Fruit fly (Drosophila melanogaster) whole organism, embryonic: Measurements from ENCODE around the gene CNMa.

Experiments
- Aef1 ChIP-seq: fragments of 200-800 bp; sonication (Bioruptor generic); IDR thresholded peaks from 3 replicates; pipeline ENCODE4 v1.3.6; 2022; ENCODE audit warnings: missing biosample characterization, missing genetic modification characterization
- B-H2 ChIP-seq: fragments of 200-800 bp; sonication (Bioruptor generic); optimal IDR thresholded peaks from 2 replicates; lab custom pipeline; 2018; ENCODE audit warnings: missing biosample characterization, mild to moderate bottlenecking, missing genetic modification characterization
- Bgb ChIP-seq: fragments of 200-800 bp; sonication (Bioruptor generic); IDR thresholded peaks from 2 replicates; pipeline ENCODE4 v1.3.6; 2022; ENCODE audit warnings: missing biosample characterization, missing genetic modification characterization; ENCODE audit not compliant: partially characterized antibody
- CG10979 ChIP-seq: fragments of 200-800 bp; sonication (Bioruptor generic); optimal IDR thresholded peaks from 2 replicates; lab custom pipeline; 2018; ENCODE audit warnings: missing biosample characterization, mild to moderate bottlenecking, missing genetic modification characterization, moderate library complexity
- CG11093 ChIP-seq: fragments of 200-800 bp; sonication (Bioruptor generic); IDR thresholded peaks from 3 replicates; pipeline ENCODE4 v1.3.6; 2022; ENCODE audit warnings: missing biosample characterization, missing genetic modification characterization
- CG12236 ChIP-seq: fragments of 200-800 bp; sonication (Bioruptor generic); optimal IDR thresholded peaks from 2 replicates; lab custom pipeline; 2016; ENCODE audit warnings: missing biosample characterization, missing genetic modification characterization
- CG13424 ChIP-seq: fragments of 200-800 bp; sonication (Bioruptor generic); optimal IDR thresholded peaks from 2 replicates; lab custom pipeline; 2019; ENCODE audit warnings: missing biosample characterization, mild to moderate bottlenecking, missing genetic modification characterization, moderate library complexity
- CG14667 ChIP-seq: fragments of 200-800 bp; sonication (Bioruptor generic); IDR thresholded peaks from 2 replicates; pipeline ENCODE4 v1.3.6; 2022; ENCODE audit warnings: missing biosample characterization, missing genetic modification characterization
- CG14710 ChIP-seq: fragments of 200-800 bp; sonication (Bioruptor generic); optimal IDR thresholded peaks from 3 replicates; lab custom pipeline; 2019; ENCODE audit warnings: missing biosample characterization, mild to moderate bottlenecking, missing genetic modification characterization, moderate library complexity
- CG1529 ChIP-seq: fragments of 200-800 bp; sonication (Bioruptor generic); optimal IDR thresholded peaks from 3 replicates; lab custom pipeline; 2018; ENCODE audit warnings: missing biosample characterization, missing genetic modification characterization
- CG15601 ChIP-seq: fragments of 200-800 bp; sonication (Bioruptor generic); optimal IDR thresholded peaks from 3 replicates; lab custom pipeline; 2019; ENCODE audit warnings: missing biosample characterization, mild to moderate bottlenecking, missing genetic modification characterization, moderate library complexity
- CG17359 ChIP-seq: fragments of 200-800 bp; sonication (Bioruptor generic); optimal IDR thresholded peaks from 3 replicates; lab custom pipeline; 2018; ENCODE audit warnings: missing biosample characterization, mild to moderate bottlenecking, missing genetic modification characterization, moderate library complexity
- CG17385 ChIP-seq: fragments of 200-800 bp; sonication (Bioruptor generic); optimal IDR thresholded peaks from 3 replicates; lab custom pipeline; 2018; ENCODE audit warnings: missing biosample characterization, mild to moderate bottlenecking, missing genetic modification characterization
- CG31365 ChIP-seq: fragments of 200-800 bp; sonication (Bioruptor generic); optimal IDR thresholded peaks from 2 replicates; lab custom pipeline; 2018; ENCODE audit warnings: missing biosample characterization, mild to moderate bottlenecking, missing genetic modification characterization
- CG3838 ChIP-seq: fragments of 200-800 bp; sonication (Bioruptor generic); optimal IDR thresholded peaks from 3 replicates; lab custom pipeline; 2016; ENCODE audit warnings: missing biosample characterization, missing genetic modification characterization
- CG4854 ChIP-seq: fragments of 200-800 bp; sonication (Bioruptor generic); optimal IDR thresholded peaks from 2 replicates; lab custom pipeline; 2016; ENCODE audit warnings: missing biosample characterization, missing genetic modification characterization, inconsistent platforms
- CG7786 ChIP-seq: fragments of 200-800 bp; sonication (Bioruptor generic); optimal IDR thresholded peaks from 2 replicates; lab custom pipeline; 2016; ENCODE audit warnings: missing biosample characterization, missing genetic modification characterization
- CG7839 ChIP-seq: fragments of 200-800 bp; sonication (Bioruptor generic); optimal IDR thresholded peaks from 3 replicates; lab custom pipeline; 2018; ENCODE audit warnings: missing biosample characterization, mild to moderate bottlenecking, missing genetic modification characterization, moderate library complexity
- CG7987 ChIP-seq: fragments of 200-800 bp; sonication (Bioruptor generic); optimal IDR thresholded peaks from 2 replicates; lab custom pipeline; 2018; ENCODE audit warnings: missing biosample characterization, mild to moderate bottlenecking, missing genetic modification characterization, moderate library complexity
- Dad ChIP-seq: fragments of 200-800 bp; sonication (Bioruptor generic); optimal IDR thresholded peaks from 3 replicates; lab custom pipeline; 2016; ENCODE audit warnings: missing biosample characterization, missing genetic modification characterization
- Dp ChIP-seq: fragments of 200-800 bp; sonication (Bioruptor generic); optimal IDR thresholded peaks from 2 replicates; lab custom pipeline; 2018; ENCODE audit warnings: missing biosample characterization, mild to moderate bottlenecking, missing genetic modification characterization, moderate library complexity
- Ets65A ChIP-seq: fragments of 200-800 bp; sonication (Bioruptor generic); peaks from one replicate; lab custom pipeline; 2016; ENCODE audit warnings: missing biosample characterization, missing genetic modification characterization
- Gsc ChIP-seq: fragments of 200-800 bp; sonication (Bioruptor generic); IDR thresholded peaks from 2 replicates; pipeline ENCODE4 v1.3.6; 2022; ENCODE audit warnings: missing biosample characterization, missing genetic modification characterization
- HLH54F ChIP-seq: fragments of 200-800 bp; sonication (Bioruptor generic); optimal IDR thresholded peaks from 3 replicates; lab custom pipeline; 2016; ENCODE audit warnings: missing biosample characterization, missing genetic modification characterization
- Nf-YA ChIP-seq: fragments of 200-800 bp; sonication (Bioruptor generic); IDR thresholded peaks from 2 replicates; pipeline ENCODE4 v1.3.6; 2022; ENCODE audit warnings: missing biosample characterization, missing genetic modification characterization
- NfI ChIP-seq: fragments of 200-800 bp; sonication (Bioruptor generic); optimal IDR thresholded peaks from 3 replicates; lab custom pipeline; 2018; ENCODE audit warnings: missing biosample characterization, mild to moderate bottlenecking, missing genetic modification characterization, moderate library complexity
- PHDP ChIP-seq: fragments of 200-800 bp; sonication (Bioruptor generic); optimal IDR thresholded peaks from 3 replicates; lab custom pipeline; 2018; ENCODE audit warnings: missing biosample characterization, mild to moderate bottlenecking, missing genetic modification characterization, moderate library complexity
- Sox102F ChIP-seq: fragments of 200-800 bp; sonication (Bioruptor generic); optimal IDR thresholded peaks from 2 replicates; lab custom pipeline; 2018; ENCODE audit warnings: missing biosample characterization, mild to moderate bottlenecking, missing genetic modification characterization, moderate library complexity
- Sry-δ ChIP-seq: fragments of 200-800 bp; sonication (Bioruptor generic); optimal IDR thresholded peaks from 2 replicates; lab custom pipeline; 2016; ENCODE audit warnings: missing biosample characterization, missing genetic modification characterization
- ab ChIP-seq: fragments of 200-800 bp; sonication (Bioruptor generic); optimal IDR thresholded peaks from 2 replicates; lab custom pipeline; 2016; ENCODE audit warnings: missing biosample characterization, missing genetic modification characterization
- ase ChIP-seq: fragments of 200-800 bp; sonication (Bioruptor generic); IDR thresholded peaks from 3 replicates; pipeline ENCODE4 v1.3.6; 2022; ENCODE audit warnings: missing biosample characterization, missing genetic modification characterization
- btn ChIP-seq: fragments of 200-800 bp; sonication (Bioruptor generic); optimal IDR thresholded peaks from 2 replicates; lab custom pipeline; 2016; ENCODE audit warnings: missing biosample characterization, missing genetic modification characterization
- cg ChIP-seq: fragments of 200-800 bp; sonication (Bioruptor generic); optimal IDR thresholded peaks from 3 replicates; lab custom pipeline; 2019; ENCODE audit warnings: missing biosample characterization, mild to moderate bottlenecking, missing genetic modification characterization, moderate library complexity
- en ChIP-seq: fragments of 200-800 bp; sonication (Bioruptor generic); optimal IDR thresholded peaks from 2 replicates; lab custom pipeline; 2016; ENCODE audit warnings: missing biosample characterization, missing genetic modification characterization
- esg ChIP-seq: fragments of 200-800 bp; sonication (Bioruptor generic); conservative IDR thresholded peaks from 2 replicates; pipeline ENCODE4 v1.3.6; 2022; ENCODE audit warnings: missing biosample characterization, missing genetic modification characterization
- ewg ChIP-seq: fragments of 200-800 bp; sonication (Bioruptor generic); optimal IDR thresholded peaks from 3 replicates; lab custom pipeline; 2017; ENCODE audit warnings: mild to moderate bottlenecking, missing biosample characterization, missing genetic modification reagents, missing genetic modification characterization
- fd102C ChIP-seq: fragments of 200-800 bp; sonication (Bioruptor generic); optimal IDR thresholded peaks from 2 replicates; lab custom pipeline; 2018; ENCODE audit warnings: missing biosample characterization, mild to moderate bottlenecking, missing genetic modification characterization, moderate library complexity
- gcm2 ChIP-seq: fragments of 200-800 bp; sonication (Bioruptor generic); optimal IDR thresholded peaks from 2 replicates; lab custom pipeline; 2016; ENCODE audit warnings: missing biosample characterization, missing genetic modification characterization
- gt ChIP-seq: fragments of 200-800 bp; sonication (Bioruptor generic); IDR thresholded peaks from 2 replicates; pipeline ENCODE4 v1.3.6; 2022; ENCODE audit warnings: missing biosample characterization, missing genetic modification characterization
- kah ChIP-seq: fragments of 200-800 bp; sonication (Bioruptor generic); optimal IDR thresholded peaks from 2 replicates; lab custom pipeline; 2018; ENCODE audit warnings: missing biosample characterization, mild to moderate bottlenecking, missing genetic modification characterization
- lbe ChIP-seq: fragments of 200-800 bp; sonication (Bioruptor generic); optimal IDR thresholded peaks from 2 replicates; lab custom pipeline; 2016; ENCODE audit warnings: missing biosample characterization, mild to moderate bottlenecking, missing genetic modification characterization
- maf-S ChIP-seq: fragments of 200-800 bp; sonication (Bioruptor generic); optimal IDR thresholded peaks from 2 replicates; lab custom pipeline; 2016; ENCODE audit warnings: missing biosample characterization, missing genetic modification characterization
- nau ChIP-seq: fragments of 200-800 bp; sonication (Bioruptor generic); optimal IDR thresholded peaks from 3 replicates; lab custom pipeline; 2017; ENCODE audit warnings: missing biosample characterization, mild to moderate bottlenecking, missing genetic modification characterization, missing genetic modification reagents
- nerfin-1 ChIP-seq: fragments of 200-800 bp; sonication (Bioruptor generic); optimal IDR thresholded peaks from 3 replicates; lab custom pipeline; 2019; ENCODE audit warnings: missing biosample characterization, mild to moderate bottlenecking, missing genetic modification characterization, moderate library complexity
- p53 ChIP-seq: fragments of 200-800 bp; sonication (Bioruptor generic); optimal IDR thresholded peaks from 2 replicates; lab custom pipeline; 2016; ENCODE audit warnings: missing biosample characterization, missing genetic modification characterization
- pfk ChIP-seq: fragments of 200-800 bp; sonication (Bioruptor generic); optimal IDR thresholded peaks from 2 replicates; lab custom pipeline; 2018; ENCODE audit warnings: missing biosample characterization, mild to moderate bottlenecking, missing genetic modification characterization, moderate library complexity
- pros ChIP-seq: fragments of 200-800 bp; sonication (Bioruptor generic); optimal IDR thresholded peaks from 3 replicates; lab custom pipeline; 2019; ENCODE audit warnings: missing biosample characterization, mild to moderate bottlenecking, missing genetic modification characterization, moderate library complexity
- salm ChIP-seq: fragments of 200-800 bp; sonication (Bioruptor generic); optimal IDR thresholded peaks from 2 replicates; lab custom pipeline; 2018; ENCODE audit warnings: missing biosample characterization, mild to moderate bottlenecking, missing genetic modification characterization
- sob ChIP-seq: fragments of 200-800 bp; sonication (Bioruptor generic); IDR thresholded peaks from 2 replicates; pipeline ENCODE4 v1.3.6; 2022; ENCODE audit warnings: missing biosample characterization, missing genetic modification characterization
- trh ChIP-seq: fragments of 200-800 bp; sonication (Bioruptor generic); optimal IDR thresholded peaks from 2 replicates; lab custom pipeline; 2016; ENCODE audit warnings: missing biosample characterization, missing genetic modification characterization
- wdn ChIP-seq: fragments of 200-800 bp; sonication (Bioruptor generic); IDR thresholded peaks from 2 replicates; pipeline ENCODE4 v1.3.6; 2022; ENCODE audit warnings: missing biosample characterization, missing genetic modification characterization

Gene CNMa

dm6 chr3L:1886125-1886544 lies 30.7 kb upstream of the CNMa start (continued):
- peak; percentile 73; the same call in 1 of the 2 replicates for TF ChIP-seq sob
- peak; percentile 70 for TF ChIP-seq NfI (GFP tag; lab: Kevin White, UChicago)
- no peak for TF ChIP-seq ab (GFP tag; lab: Kevin White, UChicago)
- peak; percentile 74 for TF ChIP-seq CG17385
- peak; percentile 67; the same call in 2 of the 3 replicates for TF ChIP-seq ase (GFP tag; lab: Robert Waterston, UW)
- peak; percentile 57 for TF ChIP-seq CG3838 (GFP tag; lab: Kevin White, UChicago)
- peak; percentile 54 for TF ChIP-seq gcm2
- TF ChIP-seq CG11093 (GFP tag; lab: Robert Waterston, UW): peak; percentile 64; the same call in 2 of the 3 replicates
- TF ChIP-seq wdn (GFP tag; lab: Robert Waterston, UW): peak; percentile 38; the same call in 1 of the 2 replicates
- peak; percentile 71 for TF ChIP-seq Aef1 (GFP tag; lab: Robert Waterston, UW)
- peak; percentile 75 for TF ChIP-seq CG12236
- TF ChIP-seq HLH54F: peak; percentile 42
- TF ChIP-seq CG7987 (GFP tag; lab: Kevin White, UChicago): no peak
- TF ChIP-seq Dad (GFP tag; lab: Kevin White, UChicago): peak; percentile 61
- TF ChIP-seq pros (GFP tag; lab: Kevin White, UChicago): no peak
- peak; percentile 78 for TF ChIP-seq nerfin-1 (tag; lab: Kevin White, UChicago)
- TF ChIP-seq pfk: no peak
- TF ChIP-seq Sox102F (GFP tag; lab: Kevin White, UChicago): peak; percentile 91
- TF ChIP-seq CG14710 (tag; lab: Kevin White, UChicago): peak; percentile 87
- TF ChIP-seq esg: peak; percentile 82
- peak; percentile 76 for TF ChIP-seq CG7786 (GFP tag; lab: Kevin White, UChicago)
- TF ChIP-seq kah: peak; percentile 78
- TF ChIP-seq Nf-YA (GFP tag; lab: Robert Waterston, UW): peak; percentile 76
- peak; percentile 93 for TF ChIP-seq lbe (GFP tag; lab: Kevin White, UChicago)
- TF ChIP-seq CG10979 (tag; lab: Kevin White, UChicago): peak; percentile 91
- TF ChIP-seq Bgb (GFP tag; lab: Robert Waterston, UW): no peak
- TF ChIP-seq gt (GFP tag; lab: Robert Waterston, UW): peak; percentile 61
- TF ChIP-seq p53 (GFP tag; lab: Kevin White, UChicago): peak; percentile 54
- TF ChIP-seq en: peak; percentile 78
- peak; percentile 70 for TF ChIP-seq CG15601
- TF ChIP-seq CG17359 (tag; lab: Kevin White, UChicago): peak; percentile 93
- TF ChIP-seq CG14667 (GFP tag; lab: Robert Waterston, UW): peak; percentile 75
- no peak for TF ChIP-seq Dp (GFP tag; lab: Kevin White, UChicago)
- peak; percentile 86 for TF ChIP-seq CG13424
- peak; percentile 89 for TF ChIP-seq btn (GFP tag; lab: Kevin White, UChicago)
- peak; percentile 68 for TF ChIP-seq CG4854
- TF ChIP-seq B-H2 (GFP tag; lab: Kevin White, UChicago): no peak
- peak; percentile 66 for TF ChIP-seq PHDP (tag; lab: Kevin White, UChicago)
- peak; percentile 69 for TF ChIP-seq salm (tag; lab: Kevin White, UChicago)
- peak; percentile 72 for TF ChIP-seq Gsc
- peak; percentile 83 for TF ChIP-seq ewg (GFP tag; lab: Kevin White, UChicago)
- TF ChIP-seq CG31365 (tag; lab: Kevin White, UChicago): no peak
- TF ChIP-seq trh: peak; percentile 74
- TF ChIP-seq fd102C (GFP tag; lab: Kevin White, UChicago): peak; percentile 91
- TF ChIP-seq CG1529 (GFP tag; lab: Kevin White, UChicago): peak; percentile 81
- TF ChIP-seq maf-S: peak; percentile 41
- TF ChIP-seq Ets65A (GFP tag; lab: Kevin White, UChicago): peak; percentile 98
- TF ChIP-seq Sry-δ (GFP tag; lab: Kevin White, UChicago): peak; percentile 37
- TF ChIP-seq cg (GFP tag; lab: Kevin White, UChicago): peak; percentile 52
- TF ChIP-seq nau (GFP tag; lab: Kevin White, UChicago): peak; percentile 28
- TF ChIP-seq CG7839 (tag; lab: Kevin White, UChicago): peak; percentile 85
